Fruit fly (Drosophila melanogaster) whole organism, prepupa: ENCODE measurements around the gene CG5973.

ENCODE experiments used
- CG11294 ChIP-seq: fragments of 200-800 bp; sonication (Bioruptor generic); IDR thresholded peaks from 2 replicates; pipeline ENCODE4 v1.3.6; 2022; ENCODE audit warnings: missing biosample characterization, missing genetic modification characterization
- CG6808 ChIP-seq: fragments of 200-800 bp; sonication (Bioruptor generic); optimal IDR thresholded peaks from 3 replicates; lab custom pipeline; 2017; ENCODE audit warnings: missing biosample characterization, missing genetic modification characterization, mild to moderate bottlenecking, moderate library complexity, missing genetic modification reagents
- CG8319 ChIP-seq: fragments of 200-800 bp; sonication (Bioruptor generic); optimal IDR thresholded peaks from 3 replicates; lab custom pipeline; 2016; ENCODE audit warnings: missing biosample characterization, missing genetic modification characterization
- Lpt ChIP-seq: fragments of 200-800 bp; sonication (Bioruptor generic); optimal IDR thresholded peaks from 3 replicates; lab custom pipeline; 2016; ENCODE audit warnings: missing biosample characterization, missing genetic modification characterization
- fd59A ChIP-seq: fragments of 200-800 bp; sonication (Bioruptor generic); optimal IDR thresholded peaks from 2 replicates; lab custom pipeline; 2017; ENCODE audit warnings: missing biosample characterization, mild to moderate bottlenecking, missing genetic modification characterization, missing genetic modification reagents
- fkh ChIP-seq: fragments of 200-800 bp; sonication (Bioruptor generic); optimal IDR thresholded peaks from 3 replicates; lab custom pipeline; 2017; ENCODE audit warnings: missing biosample characterization, mild to moderate bottlenecking, missing genetic modification characterization, moderate library complexity
- svp ChIP-seq: fragments of 200-800 bp; sonication (Bioruptor generic); peaks from one replicate; lab custom pipeline; 2016; ENCODE audit warnings: missing biosample characterization, missing genetic modification characterization

DNA sequence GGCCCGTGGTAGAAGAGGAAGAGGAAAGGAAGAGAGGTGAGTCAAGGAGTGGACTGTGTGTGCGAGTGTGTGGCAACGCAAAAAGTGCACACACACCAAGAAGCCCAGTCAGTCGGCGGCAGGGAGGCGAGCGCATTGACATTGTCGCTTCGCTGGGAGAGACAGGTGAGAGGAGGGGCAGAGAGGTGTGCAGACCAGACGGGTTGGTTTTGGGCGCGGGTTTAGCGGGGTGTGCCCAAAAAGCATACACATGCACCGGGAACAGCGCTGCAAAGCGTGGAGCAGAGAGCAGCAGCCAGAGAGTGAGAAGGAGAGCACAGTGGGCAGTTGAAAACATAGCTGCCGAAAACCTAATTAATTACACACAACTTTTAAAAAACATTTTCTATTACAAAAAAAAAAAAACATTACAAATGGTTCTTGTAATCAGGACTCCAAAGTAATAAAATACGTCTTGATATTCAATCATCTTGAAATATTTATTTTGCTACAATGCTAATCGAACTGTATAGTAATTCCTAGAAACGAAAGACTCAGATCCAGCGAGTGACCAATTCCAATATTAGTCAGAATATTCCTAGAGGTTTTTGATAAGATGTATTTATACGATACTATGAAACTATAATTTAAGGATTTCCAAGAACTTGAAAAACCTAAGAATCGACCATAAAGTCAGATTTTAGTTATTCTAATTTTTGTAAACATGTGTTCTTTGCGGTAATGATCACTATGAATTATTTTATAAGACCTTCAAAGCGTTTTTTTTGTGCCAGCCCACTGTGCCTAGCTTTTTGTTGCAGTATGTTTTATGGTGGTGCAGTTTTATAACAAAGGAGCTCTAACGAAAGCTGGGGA is 14.6 kb upstream of the CG5973 start:
- TF ChIP-seq svp (GFP tag; lab: Kevin White, UChicago) (peak; percentile 92), fkh (GFP tag; lab: Kevin White, UChicago) (no peak), fd59A (GFP tag; lab: Kevin White, UChicago) (peak; percentile 54), CG11294 (GFP tag; lab: Robert Waterston, UW) (no peak), CG8319 (GFP tag; lab: Kevin White, UChicago) (peak; percentile 38), CG6808 (GFP tag; lab: Kevin White, UChicago) (peak; percentile 74), Lpt (GFP tag; lab: Kevin White, UChicago) (peak; percentile 77)
